Worm (Caenorhabditis elegans): ENCODE measurements around the gene T05C12.9.

DNA sequence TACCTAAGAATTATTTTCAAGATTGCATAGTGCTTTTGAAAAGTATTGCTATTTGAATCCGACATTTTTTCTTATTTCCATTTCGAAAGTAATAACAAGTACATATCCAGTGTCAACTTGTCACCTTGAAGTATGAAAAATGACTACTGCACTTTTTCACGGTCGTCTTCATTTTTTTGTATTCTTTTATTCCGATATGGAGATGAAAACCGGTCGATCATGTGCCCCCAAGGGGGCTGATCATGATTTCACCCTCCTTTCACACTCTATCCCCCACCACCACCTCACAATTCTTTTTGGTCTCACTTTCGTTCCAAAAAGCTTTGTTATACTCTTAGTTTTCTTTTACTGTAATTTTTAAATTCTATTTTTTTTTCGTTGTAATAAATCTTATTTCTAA, 32.9 kb upstream of the T05C12.9 start:
- TF ChIP-seq tbx-37 (GFP tag; conservative IDR thresholded peaks at IDR 0.05) (no peak), hmg-4 (GFP tag; optimal IDR thresholded peaks at IDR 0.05) (no peak), ama-1 (optimal IDR thresholded peaks at IDR 0.05) (no peak)

Data from whole organism, early embryonic.